Fruit fly (Drosophila melanogaster): ENCODE results near the gene CG9016.

CG9016 gene

dm6 chr2L:5943229-5944078 lies 20.0 kb upstream of the CG9016 start, which contains the start of the genes Sfp26Ad and Gpdh1 (continued):
- TF ChIP-seq Lim3 (GFP tag; IDR thresholded peaks at IDR 0.05): no peak
- no peak for TF ChIP-seq org-1 (GFP tag; optimal IDR thresholded peaks at IDR 0.05)
- peak; percentile 70 for TF ChIP-seq CG11247 (GFP tag; IDR thresholded peaks at IDR 0.05)
- peak; percentile 48; the same call in 1 of the 2 replicates for TF ChIP-seq Dref (GFP tag; IDR thresholded peaks at IDR 0.05)
- no peak for TF ChIP-seq sd (tag; optimal IDR thresholded peaks at IDR 0.05)
- TF ChIP-seq CG14860 (GFP tag; IDR thresholded peaks at IDR 0.05; ENCODE audit: partially characterized antibody): no peak
- peak; percentile 32; the same call in 1 of the 2 replicates for TF ChIP-seq CG10959 (GFP tag; IDR thresholded peaks at IDR 0.05)
- peak; percentile 85 for TF ChIP-seq CG12155 (GFP tag; optimal IDR thresholded peaks at IDR 0.05)
- peak; percentile 80 for TF ChIP-seq NC2β (GFP tag; optimal IDR thresholded peaks at IDR 0.05)
- peak; percentile 42 for TF ChIP-seq Deaf1 (tag; optimal IDR thresholded peaks at IDR 0.05)
- peak; percentile 80 for TF ChIP-seq lbe (GFP tag; optimal IDR thresholded peaks at IDR 0.05)
- TF ChIP-seq CG2129 (GFP tag; IDR thresholded peaks at IDR 0.05; ENCODE audit: partially characterized antibody): no peak
- peak; percentile 78 for TF ChIP-seq nom (GFP tag; optimal IDR thresholded peaks at IDR 0.05)
- peak; percentile 62 for TF ChIP-seq Hand (GFP tag; optimal IDR thresholded peaks at IDR 0.05)
- TF ChIP-seq CG6272 (GFP tag; IDR thresholded peaks at IDR 0.05): no peak; the same call in 1 of the 2 replicates
- peak; percentile 50 for TF ChIP-seq CG31441 (GFP tag; IDR thresholded peaks at IDR 0.05)
- peak; percentile 79 for TF ChIP-seq Max (GFP tag; optimal IDR thresholded peaks at IDR 0.05)
- peak; percentile 79 for TF ChIP-seq CG34376 (GFP tag; optimal IDR thresholded peaks at IDR 0.05)
- TF ChIP-seq CG17359 (tag; optimal IDR thresholded peaks at IDR 0.05): peak; percentile 58
- TF ChIP-seq Sin3A (optimal IDR thresholded peaks at IDR 0.05): peak; percentile 58
- TF ChIP-seq CG15601 (tag; optimal IDR thresholded peaks at IDR 0.05): peak; percentile 69
- TF ChIP-seq Neu2 (GFP tag; optimal IDR thresholded peaks at IDR 0.05; ENCODE audit: borderline replicate concordance): peak; percentile 41
- peak; percentile 64 for TF ChIP-seq CG12299 (tag; optimal IDR thresholded peaks at IDR 0.05)
- TF ChIP-seq pnt (GFP tag; optimal IDR thresholded peaks at IDR 0.05): peak; percentile 50
- TF ChIP-seq CG34224 (GFP tag; IDR thresholded peaks at IDR 0.05; ENCODE audit: partially characterized antibody): peak; percentile 22; the same call in 1 of the 3 replicates
- TF ChIP-seq Med (GFP tag): peak; percentile 97
- TF ChIP-seq Pdp1 (GFP tag; optimal IDR thresholded peaks at IDR 0.05): peak; percentile 39 to 72
- peak; percentile 50; the same call in 1 of the 3 replicates for TF ChIP-seq knrl (GFP tag; IDR thresholded peaks at IDR 0.05; ENCODE audit: partially characterized antibody)
- TF ChIP-seq CG4360 (GFP tag; IDR thresholded peaks at IDR 0.05): peak; percentile 73
- TF ChIP-seq slbo (GFP tag; IDR thresholded peaks at IDR 0.05): peak; percentile 90
- TF ChIP-seq CG1233 (GFP tag; optimal IDR thresholded peaks at IDR 0.05): peak; percentile 9
- peak; percentile 59 for TF ChIP-seq slp2 (GFP tag; optimal IDR thresholded peaks at IDR 0.05)
- TF ChIP-seq CG6813 (GFP tag; optimal IDR thresholded peaks at IDR 0.05): no peak
- 0 out of 2 replicates have a peak, but pooled peaks have one; percentile 28 for TF ChIP-seq gt (GFP tag; IDR thresholded peaks at IDR 0.05)
- peak; percentile 87 for TF ChIP-seq jumu (GFP tag; optimal IDR thresholded peaks at IDR 0.05)
- peak; percentile 57; the same call in 2 of the 3 replicates for TF ChIP-seq CG6175 (GFP tag; IDR thresholded peaks at IDR 0.05)
- peak; percentile 15 for TF ChIP-seq Usf (GFP tag; optimal IDR thresholded peaks at IDR 0.05)
- peak; percentile 62 for TF ChIP-seq CG18011 (GFP tag; optimal IDR thresholded peaks at IDR 0.05)
- no peak for TF ChIP-seq usp (GFP tag; optimal IDR thresholded peaks at IDR 0.05)
- no peak for TF ChIP-seq crol (GFP tag; IDR thresholded peaks at IDR 0.05)
- TF ChIP-seq fd102C (GFP tag; optimal IDR thresholded peaks at IDR 0.05): peak; percentile 2
- peak; percentile 71 for TF ChIP-seq luna (GFP tag; optimal IDR thresholded peaks at IDR 0.05)
- peak; percentile 96 for TF ChIP-seq pzg (GFP tag; optimal IDR thresholded peaks at IDR 0.05)
- no peak for TF ChIP-seq Tbp (GFP tag; optimal IDR thresholded peaks at IDR 0.05)
- TF ChIP-seq CG6854 (GFP tag; optimal IDR thresholded peaks at IDR 0.05): peak; percentile 47
- TF ChIP-seq unc-4 (GFP tag; IDR thresholded peaks at IDR 0.05; ENCODE audit: partially characterized antibody): peak; percentile 55
- peak; percentile 63 for TF ChIP-seq CG18262 (tag; optimal IDR thresholded peaks at IDR 0.05)
- TF ChIP-seq onecut (GFP tag; IDR thresholded peaks at IDR 0.05): peak; percentile 45

Measured in whole organism, embryonic.